Worm (Caenorhabditis elegans) whole organism, young adult: ENCODE measurements around the gene ZK816.3.

Experiments
- B0336.3 ChIP-seq: fragments of 200-800 bp; sonication (Bioruptor generic); IDR thresholded peaks from 2 replicates; pipeline ENCODE4 v1.3.6; 2022; ENCODE audit warnings: missing genetic modification characterization, missing compliant biosample characterization
- C17E4.6 ChIP-seq: fragments of 200-800 bp; sonication (Bioruptor generic); IDR thresholded peaks from 2 replicates; pipeline ENCODE4 v1.3.6; 2022; ENCODE audit warnings: missing genetic modification reagents, missing genetic modification characterization, missing compliant biosample characterization
- F22D6.2 ChIP-seq: sonication (generic microtip); optimal IDR thresholded peaks from 2 replicates; lab custom pipeline; 2016; ENCODE audit warnings: mild to moderate bottlenecking, missing genetic modification characterization, missing compliant biosample characterization
- F33H1.4 ChIP-seq: fragments of 200-800 bp; sonication (Bioruptor generic); IDR thresholded peaks from 2 replicates; pipeline ENCODE4 v1.3.6; 2022; ENCODE audit warnings: missing genetic modification reagents, missing genetic modification characterization, missing compliant biosample characterization
- F37B4.10 ChIP-seq: fragments of 200-800 bp; sonication (Bioruptor generic); IDR thresholded peaks from 2 replicates; pipeline ENCODE4 v1.3.6; 2022; ENCODE audit warnings: missing genetic modification characterization, missing compliant biosample characterization
- F39B2.1 ChIP-seq: fragments of 200-800 bp; sonication (Bioruptor generic); IDR thresholded peaks from 2 replicates; pipeline ENCODE4 v1.3.6; 2022; ENCODE audit warnings: missing genetic modification reagents, missing genetic modification characterization, missing compliant biosample characterization
- F49E8.2 ChIP-seq: sonication (generic microtip); optimal IDR thresholded peaks from 3 replicates; lab custom pipeline; 2017; ENCODE audit warnings: missing genetic modification characterization, mild to moderate bottlenecking, missing compliant biosample characterization, antibody characterized with exemption, moderate library complexity; ENCODE audit not compliant: insufficient read depth
- ZK185.1 ChIP-seq: sonication (generic microtip); optimal IDR thresholded peaks from 2 replicates; lab custom pipeline; 2016; ENCODE audit warnings: mild to moderate bottlenecking, missing genetic modification characterization, missing compliant biosample characterization; ENCODE audit not compliant: poor library complexity, severe bottlenecking
- ama-1 ChIP-seq, 3 experiments: fragments of 150-350 bp in 1 of 3; sonication (generic microtip) in 2 of 3; optimal IDR thresholded peaks; 2 replicates each; lab custom pipeline; 2014 to 2018; ENCODE audit warnings: missing biosample characterization in 2 of 3, missing genetic modification characterization in 2 of 3, missing genetic modification reagents in 2 of 3
- aptf-3 ChIP-seq: fragments of 200-800 bp; sonication (Bioruptor generic); IDR thresholded peaks from 2 replicates; pipeline ENCODE4 v1.3.6; 2022; ENCODE audit warnings: missing genetic modification characterization, missing compliant biosample characterization
- athp-1 ChIP-seq: sonication (generic microtip); optimal IDR thresholded peaks from 2 replicates; lab custom pipeline; 2017; ENCODE audit warnings: mild to moderate bottlenecking, missing genetic modification characterization, missing compliant biosample characterization
- attf-3 ChIP-seq: fragments of 200-800 bp; sonication (Bioruptor generic); conservative IDR thresholded peaks from 2 replicates; pipeline ENCODE4 v1.3.6; 2022; ENCODE audit warnings: missing genetic modification reagents, missing genetic modification characterization, missing compliant biosample characterization
- attf-5 ChIP-seq: fragments of 200-800 bp; sonication (Bioruptor generic); optimal IDR thresholded peaks from 2 replicates; lab custom pipeline; 2018; ENCODE audit warnings: mild to moderate bottlenecking, missing genetic modification characterization, missing compliant biosample characterization
- ccch-3 ChIP-seq: fragments of 200-800 bp; sonication (Bioruptor generic); optimal IDR thresholded peaks from 2 replicates; lab custom pipeline; 2018; ENCODE audit warnings: mild to moderate bottlenecking, missing genetic modification characterization, missing compliant biosample characterization
- cebp-1 ChIP-seq, 2 experiments: fragments of 200-800 bp in 1 of 2; sonication (Bioruptor generic) in 1 of 2; sonication (generic microtip) in 1 of 2; IDR thresholded peaks in 1 of 2; optimal IDR thresholded peaks in 1 of 2; 2 replicates each; pipeline versions ENCODE4 v1.3.6 to Lab custom; 2017 to 2022; ENCODE audit warnings: missing compliant biosample characterization in 2 of 2, missing genetic modification characterization in 2 of 2, mild to moderate bottlenecking in 1 of 2, missing genetic modification reagents in 1 of 2, moderate library complexity in 1 of 2
- chd-7 ChIP-seq: sonication (generic microtip); optimal IDR thresholded peaks from 2 replicates; lab custom pipeline; 2016; ENCODE audit warnings: mild to moderate bottlenecking, missing genetic modification characterization, moderate library complexity, missing compliant biosample characterization
- egl-18 ChIP-seq: fragments of 200-800 bp; sonication (Bioruptor generic); IDR thresholded peaks from 2 replicates; pipeline ENCODE4 v1.3.6; 2022; ENCODE audit warnings: missing genetic modification reagents, missing genetic modification characterization, missing compliant biosample characterization
- ets-4 ChIP-seq: fragments of 200-800 bp; sonication (Bioruptor generic); optimal IDR thresholded peaks from 2 replicates; lab custom pipeline; 2018; ENCODE audit warnings: mild to moderate bottlenecking, missing genetic modification characterization, missing compliant biosample characterization
- fkh-3 ChIP-seq: sonication (generic microtip); optimal IDR thresholded peaks from 2 replicates; lab custom pipeline; 2016; ENCODE audit warnings: mild to moderate bottlenecking, missing genetic modification characterization, missing compliant biosample characterization
- gei-17 ChIP-seq: fragments of 200-800 bp; sonication (Bioruptor generic); optimal IDR thresholded peaks from 2 replicates; lab custom pipeline; 2018; ENCODE audit warnings: mild to moderate bottlenecking, missing genetic modification characterization, missing compliant biosample characterization
- hmg-1.2 ChIP-seq: fragments of 200-800 bp; sonication (Bioruptor generic); IDR thresholded peaks from 2 replicates; pipeline ENCODE4 v1.3.6; 2022; ENCODE audit warnings: missing genetic modification reagents, missing genetic modification characterization, missing compliant biosample characterization
- hmg-20 ChIP-seq: fragments of 200-800 bp; sonication (Bioruptor generic); IDR thresholded peaks from 2 replicates; pipeline ENCODE4 v1.3.6; 2022; ENCODE audit warnings: missing genetic modification reagents, missing genetic modification characterization, missing compliant biosample characterization
- hrde-1 ChIP-seq: sonication (generic microtip); optimal IDR thresholded peaks from 2 replicates; lab custom pipeline; 2016; ENCODE audit warnings: missing genetic modification characterization, mild to moderate bottlenecking, missing compliant biosample characterization, moderate library complexity, missing genotype, missing genetic modification reagents, borderline replicate concordance
- hsf-1 ChIP-seq: fragments of 200-800 bp; sonication (Bioruptor generic); IDR thresholded peaks from 2 replicates; pipeline ENCODE4 v1.3.6; 2022; ENCODE audit warnings: missing genetic modification reagents, missing genetic modification characterization, missing compliant biosample characterization
- lin-26 ChIP-seq: fragments of 200-800 bp; sonication (Bioruptor generic); IDR thresholded peaks from 2 replicates; pipeline ENCODE4 v1.3.6; 2022; ENCODE audit warnings: missing genetic modification reagents, missing genetic modification characterization, missing compliant biosample characterization
- lin-35 ChIP-seq, 3 experiments: fragments of 150-350 bp in 2 of 3; sonication (generic microtip) in 1 of 3; optimal IDR thresholded peaks; 2 replicates each; lab custom pipeline; 2014 to 2018; ENCODE audit warnings: missing biosample characterization in 3 of 3, missing genetic modification characterization in 3 of 3, missing genetic modification reagents in 3 of 3
- lir-1 ChIP-seq: fragments of 200-800 bp; sonication (Bioruptor generic); conservative IDR thresholded peaks from 2 replicates; pipeline ENCODE4 v1.3.6; 2022; ENCODE audit warnings: missing genetic modification reagents, missing genetic modification characterization, missing compliant biosample characterization
- lsy-27 ChIP-seq: sonication (generic microtip); optimal IDR thresholded peaks from 2 replicates; lab custom pipeline; 2017; ENCODE audit warnings: missing genetic modification characterization, mild to moderate bottlenecking, missing compliant biosample characterization, antibody characterized with exemption, missing genotype, borderline replicate concordance; ENCODE audit not compliant: insufficient read depth
- madf-10 ChIP-seq: sonication (generic microtip); optimal IDR thresholded peaks from 2 replicates; lab custom pipeline; 2016; ENCODE audit warnings: mild to moderate bottlenecking, missing genetic modification characterization, missing compliant biosample characterization
- madf-6 ChIP-seq: fragments of 200-800 bp; sonication (Bioruptor generic); IDR thresholded peaks from 2 replicates; pipeline ENCODE4 v1.3.6; 2022; ENCODE audit warnings: missing genetic modification reagents, missing genetic modification characterization, missing compliant biosample characterization
- mel-28 ChIP-seq: sonication (generic microtip); optimal IDR thresholded peaks from 2 replicates; lab custom pipeline; 2016; ENCODE audit warnings: borderline replicate concordance, mild to moderate bottlenecking, missing genetic modification characterization, missing compliant biosample characterization
- mes-4 ChIP-seq: sonication (generic microtip); optimal IDR thresholded peaks from 2 replicates; lab custom pipeline; 2016; ENCODE audit warnings: missing genotype, missing genetic modification characterization, missing compliant biosample characterization
- nfyb-1 ChIP-seq: fragments of 200-800 bp; sonication (Bioruptor generic); IDR thresholded peaks from 2 replicates; pipeline ENCODE4 v1.3.6; 2022; ENCODE audit warnings: missing genetic modification reagents, missing genetic modification characterization, missing compliant biosample characterization
- nhr-27 ChIP-seq: fragments of 200-800 bp; sonication (Bioruptor generic); optimal IDR thresholded peaks from 2 replicates; lab custom pipeline; 2018; ENCODE audit warnings: mild to moderate bottlenecking, missing genetic modification characterization, moderate library complexity, missing compliant biosample characterization
- nhr-80 ChIP-seq: sonication (generic microtip); optimal IDR thresholded peaks from 2 replicates; lab custom pipeline; 2016; ENCODE audit warnings: missing genetic modification characterization, missing compliant biosample characterization
- pbrm-1 ChIP-seq: fragments of 200-800 bp; sonication (Bioruptor generic); IDR thresholded peaks from 2 replicates; pipeline ENCODE4 v1.3.6; 2022; ENCODE audit warnings: missing genetic modification reagents, missing genetic modification characterization, missing compliant biosample characterization
- rcor-1 ChIP-seq: fragments of 200-800 bp; sonication (Bioruptor generic); IDR thresholded peaks from 2 replicates; pipeline ENCODE4 v1.3.6; 2022; ENCODE audit warnings: missing genetic modification reagents, missing genetic modification characterization, missing compliant biosample characterization
- rpc-1 ChIP-seq, 2 experiments: fragments of 150-350 bp in 1 of 2; sonication (generic microtip) in 1 of 2; optimal IDR thresholded peaks; 2 replicates each; lab custom pipeline; 2014 to 2018; ENCODE audit warnings: missing biosample characterization in 1 of 2, missing genetic modification characterization in 1 of 2, missing genetic modification reagents in 1 of 2, missing genotype in 1 of 2
- snpc-3.4 ChIP-seq: sonication (generic microtip); optimal IDR thresholded peaks from 2 replicates; lab custom pipeline; 2017; ENCODE audit warnings: missing genetic modification characterization, mild to moderate bottlenecking, missing compliant biosample characterization, antibody characterized with exemption, moderate library complexity, missing genotype, missing genetic modification reagents
- somi-1 ChIP-seq: fragments of 200-800 bp; sonication (Bioruptor generic); optimal IDR thresholded peaks from 2 replicates; lab custom pipeline; 2018; ENCODE audit warnings: mild to moderate bottlenecking, missing genetic modification characterization, missing compliant biosample characterization
- tbp1 ChIP-seq: fragments of 200-800 bp; sonication (Bioruptor generic); optimal IDR thresholded peaks from 2 replicates; lab custom pipeline; 2018; ENCODE audit warnings: mild to moderate bottlenecking, missing genetic modification characterization, missing compliant biosample characterization
- tlf-1 ChIP-seq: fragments of 200-800 bp; sonication (Bioruptor generic); optimal IDR thresholded peaks from 2 replicates; lab custom pipeline; 2018; ENCODE audit warnings: mild to moderate bottlenecking, missing genetic modification characterization, missing compliant biosample characterization
- unc-62 ChIP-seq: fragments of 150-350 bp; optimal IDR thresholded peaks from 2 replicates; lab custom pipeline; 2014; ENCODE audit warnings: missing biosample characterization, missing genetic modification reagents, missing genetic modification characterization
- xnd-1 ChIP-seq: sonication (generic microtip); optimal IDR thresholded peaks from 2 replicates; lab custom pipeline; 2016; ENCODE audit warnings: missing genotype, missing genetic modification reagents, missing genetic modification characterization, missing compliant biosample characterization
- zfh-2 ChIP-seq: fragments of 200-800 bp; sonication (Bioruptor generic); conservative IDR thresholded peaks from 2 replicates; pipeline ENCODE4 v1.3.6; 2022; ENCODE audit warnings: missing genetic modification reagents, missing genetic modification characterization, missing compliant biosample characterization
- ztf-28 ChIP-seq: fragments of 200-800 bp; sonication (Bioruptor generic); IDR thresholded peaks from 2 replicates; pipeline ENCODE4 v1.3.6; 2022; ENCODE audit warnings: missing genetic modification reagents, missing genetic modification characterization, missing compliant biosample characterization

The ZK816.3 gene

ce11 chrX:3347904-3348441, at the start of gene ZK816.3 (continued):
- TF ChIP-seq lin-26 (peak; percentile 83), ccch-3 (GFP tag; lab: Kevin White, UChicago) (no peak), F49E8.2 (tag; lab: Kevin White, UChicago) (no peak), xnd-1 (tag; lab: Kevin White, UChicago) (no peak), somi-1 (GFP tag; lab: Kevin White, UChicago) (no peak), hmg-1.2 (GFP tag; lab: Robert Waterston, UW) (peak; percentile 51), rcor-1 (GFP tag; lab: Robert Waterston, UW) (peak; percentile 69), B0336.3 (no peak), tlf-1 (GFP tag; lab: Kevin White, UChicago) (no peak), lir-1 (GFP tag; lab: Robert Waterston, UW) (no peak), chd-7 (tag; lab: Kevin White, UChicago) (no peak), nhr-27 (no peak), C17E4.6 (GFP tag; lab: Robert Waterston, UW) (no peak), egl-18 (no peak), ets-4 (GFP tag; lab: Kevin White, UChicago) (no peak), attf-3 (GFP tag; lab: Robert Waterston, UW) (no peak; the same call in 1 of the 2 replicates), madf-6 (GFP tag; lab: Robert Waterston, UW) (peak; percentile 43; the same call in 1 of the 2 replicates), hmg-20 (GFP tag; lab: Robert Waterston, UW) (no peak), unc-62 (GFP tag; lab: Kevin White, UChicago) (no peak), attf-5 (GFP tag; lab: Kevin White, UChicago) (no peak), tbp1 (peak; percentile 85), athp-1 (tag; lab: Kevin White, UChicago) (no peak), F22D6.2 (tag; lab: Kevin White, UChicago) (no peak), mes-4 (tag; lab: Kevin White, UChicago) (peak; percentile 4), gei-17 (GFP tag; lab: Kevin White, UChicago) (no peak), lsy-27 (no peak), F37B4.10 (GFP tag; lab: Robert Waterston, UW) (no peak), mel-28 (no peak), nhr-80 (tag; lab: Kevin White, UChicago) (peak; percentile 7), fkh-3 (tag; lab: Kevin White, UChicago) (no peak), cebp-1 (GFP tag; IDR thresholded peaks at IDR 0.05; lab: Robert Waterston, UW) (no peak), cebp-1 (tag; optimal IDR thresholded peaks at IDR 0.05; lab: Kevin White, UChicago) (peak; percentile 30), nfyb-1 (GFP tag; lab: Robert Waterston, UW) (no peak), ZK185.1 (tag; lab: Kevin White, UChicago) (peak; percentile 50), ztf-28 (GFP tag; lab: Robert Waterston, UW) (no peak), zfh-2 (GFP tag; lab: Robert Waterston, UW) (no peak), aptf-3 (GFP tag; lab: Robert Waterston, UW) (no peak), F39B2.1 (no peak), snpc-3.4 (tag; lab: Kevin White, UChicago) (peak; percentile 3), rpc-1 (optimal IDR thresholded peaks at IDR 0.05; lab: Kevin White, UChicago) (peak; percentile 77), rpc-1 (tag; optimal IDR thresholded peaks at IDR 0.05; lab: Kevin White, UChicago) (peak; percentile 85), hrde-1 (tag; lab: Kevin White, UChicago) (no peak), ama-1 (optimal IDR thresholded peaks at IDR 0.05; lab: Kevin White, UChicago) (no peak), ama-1 (GFP tag; optimal IDR thresholded peaks at IDR 0.05; lab: Kevin White, UChicago) (peak in 1 of 2 experiments; percentile 46), madf-10 (tag; lab: Kevin White, UChicago) (peak; percentile 47), pbrm-1 (peak; percentile 55; the same call in 1 of the 2 replicates), lin-35 (GFP tag; optimal IDR thresholded peaks at IDR 0.05; lab: Kevin White, UChicago) (no peak), F33H1.4 (GFP tag; lab: Robert Waterston, UW) (no peak), hsf-1 (GFP tag; lab: Robert Waterston, UW) (no peak)
